Worm (Caenorhabditis elegans) whole organism, L1 larva: ENCODE data around the gene C07B5.8.

ENCODE experiments used
- ama-1 ChIP-seq: fragments of 150-350 bp; optimal IDR thresholded peaks from 2 replicates; lab custom pipeline; 2014
- isw-1 ChIP-seq: fragments of 200-800 bp; sonication (Bioruptor generic); IDR thresholded peaks from 2 replicates; pipeline ENCODE4 v1.3.6; 2022; ENCODE audit warnings: missing genetic modification characterization, missing compliant biosample characterization
- lin-39 ChIP-seq: fragments of 150-350 bp; optimal IDR thresholded peaks from 2 replicates; lab custom pipeline; 2014; ENCODE audit warnings: missing biosample characterization, missing genetic modification reagents, missing genetic modification characterization
- lsy-2 ChIP-seq, 2 experiments: fragments of 150-350 bp; optimal IDR thresholded peaks; 2 replicates each; lab custom pipeline; 2014; ENCODE audit warnings: missing biosample characterization in 2 of 2, missing genetic modification characterization in 2 of 2
- nhr-237 ChIP-seq: fragments of 150-350 bp; optimal IDR thresholded peaks from 2 replicates; lab custom pipeline; 2014; ENCODE audit warnings: missing biosample characterization, missing genetic modification characterization
- nhr-28 ChIP-seq: fragments of 150-350 bp; optimal IDR thresholded peaks from 2 replicates; lab custom pipeline; 2014; ENCODE audit warnings: missing biosample characterization, missing genetic modification characterization
- pqm-1 ChIP-seq: sonication (generic microtip); optimal IDR thresholded peaks from 3 replicates; lab custom pipeline; 2017; ENCODE audit warnings: missing biosample characterization, missing genetic modification characterization
- snpc-4 ChIP-seq: fragments of 150-350 bp; optimal IDR thresholded peaks from 2 replicates; lab custom pipeline; 2014; ENCODE audit warnings: missing biosample characterization, missing genetic modification characterization
- unc-62 ChIP-seq: fragments of 150-350 bp; optimal IDR thresholded peaks from 2 replicates; lab custom pipeline; 2014; ENCODE audit warnings: missing biosample characterization, missing genetic modification reagents, missing genetic modification characterization
- vab-15 ChIP-seq: sonication (generic microtip); optimal IDR thresholded peaks from 2 replicates; lab custom pipeline; 2017; ENCODE audit warnings: missing genotype, mild to moderate bottlenecking, missing genetic modification characterization, missing compliant biosample characterization

- TF ChIP-seq nhr-237 (tag; lab: Kevin White, UChicago) (no peak), nhr-28 (tag; lab: Kevin White, UChicago) (no peak), unc-62 (GFP tag; lab: Kevin White, UChicago) (no peak), lin-39 (no peak), lsy-2 (tag; optimal IDR thresholded peaks at IDR 0.05; lab: Kevin White, UChicago) (no peak), ama-1 (lab: Kevin White, UChicago) (no peak), isw-1 (no peak), vab-15 (no peak), snpc-4 (tag; lab: Kevin White, UChicago) (no peak), pqm-1 (tag; lab: Kevin White, UChicago) (no peak)
These were observed 45.1 kb downstream of the C07B5.8 start for ce11 chrX:9491439-9491838.
